Fruit fly (Drosophila melanogaster) whole organism, embryonic: ENCODE measurements around the gene vih.

Experiments used
- Asciz ChIP-seq: fragments of 200-800 bp; sonication (Bioruptor generic); optimal IDR thresholded peaks from 2 replicates; lab custom pipeline; 2017; ENCODE audit warnings: missing biosample characterization, mild to moderate bottlenecking, missing genetic modification characterization, missing genetic modification reagents
- BtbVII ChIP-seq: fragments of 200-800 bp; sonication (Bioruptor generic); optimal IDR thresholded peaks from 3 replicates; lab custom pipeline; 2017; ENCODE audit warnings: missing biosample characterization, mild to moderate bottlenecking, missing genetic modification characterization
- Bteb2 ChIP-seq: fragments of 200-800 bp; sonication (Bioruptor generic); optimal IDR thresholded peaks from 2 replicates; lab custom pipeline; 2016; ENCODE audit warnings: missing biosample characterization, missing genetic modification characterization
- CG10565 ChIP-seq: fragments of 200-800 bp; sonication (Bioruptor generic); optimal IDR thresholded peaks from 3 replicates; lab custom pipeline; 2016; ENCODE audit warnings: missing biosample characterization, mild to moderate bottlenecking, missing genetic modification characterization
- CG11696 ChIP-seq: fragments of 200-800 bp; sonication (Bioruptor generic); IDR thresholded peaks from 2 replicates; pipeline ENCODE4 v1.3.6; 2022; ENCODE audit warnings: missing biosample characterization, missing genetic modification characterization
- CG1233 ChIP-seq: fragments of 200-800 bp; sonication (Bioruptor generic); optimal IDR thresholded peaks from 4 replicates; lab custom pipeline; 2018; ENCODE audit warnings: missing biosample characterization, mild to moderate bottlenecking, missing genetic modification characterization
- CG12391 ChIP-seq: fragments of 200-800 bp; sonication (Bioruptor generic); optimal IDR thresholded peaks from 3 replicates; lab custom pipeline; 2018; ENCODE audit warnings: missing biosample characterization, mild to moderate bottlenecking, missing genetic modification characterization, moderate library complexity
- CG12769 ChIP-seq: fragments of 200-800 bp; sonication (Bioruptor generic); optimal IDR thresholded peaks from 2 replicates; lab custom pipeline; 2019; ENCODE audit warnings: missing biosample characterization, mild to moderate bottlenecking, missing genetic modification characterization, moderate library complexity
- CG17186 ChIP-seq: fragments of 200-800 bp; sonication (Bioruptor generic); optimal IDR thresholded peaks from 3 replicates; lab custom pipeline; 2017; ENCODE audit warnings: missing biosample characterization, missing genetic modification reagents, missing genetic modification characterization
- CG17568 ChIP-seq: fragments of 200-800 bp; sonication (Bioruptor generic); optimal IDR thresholded peaks from 2 replicates; lab custom pipeline; 2018; ENCODE audit warnings: missing biosample characterization, mild to moderate bottlenecking, missing genetic modification characterization, moderate library complexity
- CG18011 ChIP-seq: fragments of 200-800 bp; sonication (Bioruptor generic); optimal IDR thresholded peaks from 2 replicates; lab custom pipeline; 2017; ENCODE audit warnings: missing biosample characterization, missing genetic modification characterization, mild to moderate bottlenecking, moderate library complexity, missing genotype
- CG32767 ChIP-seq: fragments of 200-800 bp; sonication (Bioruptor generic); IDR thresholded peaks from 2 replicates; pipeline ENCODE4 v1.3.6; 2022; ENCODE audit warnings: missing biosample characterization, missing genetic modification characterization
- CG33213 ChIP-seq: fragments of 200-800 bp; sonication (Bioruptor generic); optimal IDR thresholded peaks from 3 replicates; lab custom pipeline; 2016; ENCODE audit warnings: missing biosample characterization, missing genetic modification characterization
- CG34224 ChIP-seq: fragments of 200-800 bp; sonication (Bioruptor generic); IDR thresholded peaks from 3 replicates; pipeline ENCODE4 v1.3.6; 2022; ENCODE audit warnings: missing biosample characterization, missing genetic modification characterization; ENCODE audit not compliant: partially characterized antibody
- CG6272 ChIP-seq: fragments of 200-800 bp; sonication (Bioruptor generic); IDR thresholded peaks from 2 replicates; pipeline ENCODE4 v1.3.6; 2022; ENCODE audit warnings: missing biosample characterization, missing genetic modification characterization
- CG9437 ChIP-seq: fragments of 200-800 bp; sonication (Bioruptor generic); optimal IDR thresholded peaks from 2 replicates; lab custom pipeline; 2018; ENCODE audit warnings: missing biosample characterization, mild to moderate bottlenecking, missing genetic modification characterization
- Camta ChIP-seq: fragments of 200-800 bp; sonication (Bioruptor generic); optimal IDR thresholded peaks from 2 replicates; lab custom pipeline; 2016; ENCODE audit warnings: missing biosample characterization, missing genetic modification characterization
- Fer3 ChIP-seq: fragments of 200-800 bp; sonication (Bioruptor generic); optimal IDR thresholded peaks from 2 replicates; lab custom pipeline; 2018; ENCODE audit warnings: missing biosample characterization, mild to moderate bottlenecking, missing genetic modification characterization, moderate library complexity
- Hand ChIP-seq: fragments of 200-800 bp; sonication (Bioruptor generic); optimal IDR thresholded peaks from 2 replicates; lab custom pipeline; 2017; ENCODE audit warnings: mild to moderate bottlenecking, missing biosample characterization, missing genetic modification reagents, missing genetic modification characterization
- Hmx ChIP-seq: fragments of 200-800 bp; sonication (Bioruptor generic); optimal IDR thresholded peaks from 2 replicates; lab custom pipeline; 2016; ENCODE audit warnings: missing biosample characterization, missing genetic modification characterization
- Hr39 ChIP-seq: fragments of >200 bp; optimal IDR thresholded peaks from 2 replicates; lab custom pipeline; 2017
- Meics ChIP-seq: fragments of 200-800 bp; sonication (Bioruptor generic); optimal IDR thresholded peaks from 2 replicates; lab custom pipeline; 2017; ENCODE audit warnings: missing biosample characterization, mild to moderate bottlenecking, missing genetic modification characterization
- Ptx1 ChIP-seq: fragments of 200-800 bp; sonication (Bioruptor generic); IDR thresholded peaks from 2 replicates; pipeline ENCODE4 v1.3.6; 2022; ENCODE audit warnings: missing biosample characterization, missing genetic modification characterization
- Stat92E ChIP-seq, 3 experiments: fragments of >200 bp in 2 of 3; fragments of 200-800 bp in 1 of 3; sonication (Bioruptor generic) in 1 of 3; optimal IDR thresholded peaks; 2 replicates each; lab custom pipeline; 2017 to 2019; ENCODE audit warnings: missing biosample characterization in 3 of 3, missing genetic modification characterization in 3 of 3, mild to moderate bottlenecking in 1 of 3, moderate library complexity in 1 of 3
- Vsx1 ChIP-seq: fragments of 200-800 bp; sonication (Bioruptor generic); optimal IDR thresholded peaks from 2 replicates; lab custom pipeline; 2017; ENCODE audit warnings: missing biosample characterization, mild to moderate bottlenecking, missing genetic modification characterization, missing genetic modification reagents
- ac ChIP-seq: fragments of 200-800 bp; sonication (Bioruptor generic); optimal IDR thresholded peaks from 3 replicates; lab custom pipeline; 2017; ENCODE audit warnings: missing biosample characterization, mild to moderate bottlenecking, missing genetic modification characterization
- amos ChIP-seq: fragments of 200-800 bp; sonication (Bioruptor generic); IDR thresholded peaks from 2 replicates; pipeline ENCODE4 v1.3.6; 2022; ENCODE audit warnings: missing biosample characterization, missing genetic modification characterization; ENCODE audit not compliant: partially characterized antibody
- aop ChIP-seq: fragments of 200-800 bp; sonication (Bioruptor generic); IDR thresholded peaks from 2 replicates; pipeline ENCODE4 v1.3.6; 2022; ENCODE audit warnings: missing biosample characterization, missing genetic modification characterization
- ap ChIP-seq: fragments of 200-800 bp; sonication (Bioruptor generic); IDR thresholded peaks from 2 replicates; pipeline ENCODE4 v1.3.6; 2022; ENCODE audit warnings: missing biosample characterization, missing genetic modification characterization
- bbx ChIP-seq: fragments of 200-800 bp; sonication (Bioruptor generic); IDR thresholded peaks from 2 replicates; pipeline ENCODE4 v1.3.6; 2022; ENCODE audit warnings: missing biosample characterization, missing genetic modification characterization; ENCODE audit not compliant: partially characterized antibody
- bcd ChIP-seq: fragments of 200-800 bp; sonication (Bioruptor generic); optimal IDR thresholded peaks from 2 replicates; lab custom pipeline; 2017; ENCODE audit warnings: missing biosample characterization, mild to moderate bottlenecking, missing genetic modification characterization
- cad ChIP-seq: fragments of >200 bp; optimal IDR thresholded peaks from 2 replicates; lab custom pipeline; 2017; ENCODE audit warnings: missing biosample characterization, missing genetic modification characterization
- gfzf ChIP-seq: fragments of 200-800 bp; sonication (Bioruptor generic); optimal IDR thresholded peaks from 2 replicates; lab custom pipeline; 2016; ENCODE audit warnings: missing biosample characterization, mild to moderate bottlenecking, missing genetic modification characterization, moderate library complexity
- gsb-n ChIP-seq: fragments of 200-800 bp; sonication (Bioruptor generic); optimal IDR thresholded peaks from 3 replicates; lab custom pipeline; 2018; ENCODE audit warnings: missing biosample characterization, mild to moderate bottlenecking, missing genetic modification characterization
- kni ChIP-seq: fragments of 200-800 bp; sonication (Bioruptor generic); optimal IDR thresholded peaks from 3 replicates; lab custom pipeline; 2017; ENCODE audit warnings: mild to moderate bottlenecking, missing biosample characterization, missing genetic modification reagents, missing genetic modification characterization
- maf-S ChIP-seq: fragments of 200-800 bp; sonication (Bioruptor generic); optimal IDR thresholded peaks from 2 replicates; lab custom pipeline; 2016; ENCODE audit warnings: missing biosample characterization, missing genetic modification characterization
- otp ChIP-seq: fragments of 200-800 bp; sonication (Bioruptor generic); IDR thresholded peaks from 3 replicates; pipeline ENCODE4, ENCODE4 v1.3.6; 2022; ENCODE audit warnings: missing biosample characterization, missing genetic modification characterization
- pan ChIP-seq, 4 experiments: fragments of >200 bp in 3 of 4; fragments of 200-800 bp in 1 of 4; sonication (Bioruptor generic) in 1 of 4; optimal IDR thresholded peaks in 3 of 4; IDR thresholded peaks in 1 of 4; 2 replicates each; pipeline versions ENCODE4 v1.3.6 to Lab custom; 2017 to 2022; ENCODE audit warnings: missing biosample characterization in 2 of 4, missing genetic modification characterization in 2 of 4, mixed read lengths in 1 of 4
- pfk ChIP-seq: fragments of 200-800 bp; sonication (Bioruptor generic); optimal IDR thresholded peaks from 2 replicates; lab custom pipeline; 2018; ENCODE audit warnings: missing biosample characterization, mild to moderate bottlenecking, missing genetic modification characterization, moderate library complexity
- pita ChIP-seq: fragments of 200-800 bp; sonication (Bioruptor generic); optimal IDR thresholded peaks from 2 replicates; lab custom pipeline; 2017; ENCODE audit warnings: missing biosample characterization, mild to moderate bottlenecking, missing genetic modification characterization
- repo ChIP-seq: fragments of 200-800 bp; sonication (Bioruptor generic); optimal IDR thresholded peaks from 2 replicates; lab custom pipeline; 2016; ENCODE audit warnings: missing biosample characterization, missing genetic modification characterization
- ro ChIP-seq: fragments of 200-800 bp; sonication (Bioruptor generic); IDR thresholded peaks from 2 replicates; pipeline ENCODE4 v1.3.6; 2022; ENCODE audit warnings: missing biosample characterization, missing genetic modification characterization
- row ChIP-seq: fragments of 200-800 bp; sonication (Bioruptor generic); IDR thresholded peaks from 3 replicates; pipeline ENCODE4 v1.3.6; 2022; ENCODE audit warnings: missing biosample characterization, missing genetic modification characterization
- run ChIP-seq: fragments of 200-800 bp; sonication (Bioruptor generic); optimal IDR thresholded peaks from 3 replicates; lab custom pipeline; 2018; ENCODE audit warnings: missing biosample characterization, mild to moderate bottlenecking, missing genetic modification characterization
- sr ChIP-seq: fragments of 200-800 bp; sonication (Bioruptor generic); IDR thresholded peaks from 3 replicates; pipeline ENCODE4 v1.3.6; 2022; ENCODE audit warnings: missing biosample characterization, missing genetic modification characterization
- tll ChIP-seq, 2 experiments: fragments of 200-800 bp in 1 of 2; fragments of >200 bp in 1 of 2; sonication (Bioruptor generic) in 1 of 2; optimal IDR thresholded peaks; 2 replicates each; lab custom pipeline; 2017 to 2019; ENCODE audit warnings: missing biosample characterization in 2 of 2, missing genetic modification characterization in 2 of 2, mild to moderate bottlenecking in 1 of 2, moderate library complexity in 1 of 2
- tna ChIP-seq: fragments of 200-800 bp; sonication (Bioruptor generic); IDR thresholded peaks from 2 replicates; pipeline ENCODE4 v1.3.6; 2022; ENCODE audit warnings: missing biosample characterization, missing genetic modification characterization; ENCODE audit not compliant: partially characterized antibody
- zen ChIP-seq: fragments of 200-800 bp; sonication (Bioruptor generic); optimal IDR thresholded peaks from 3 replicates; lab custom pipeline; 2018; ENCODE audit warnings: missing biosample characterization, mild to moderate bottlenecking, missing genetic modification characterization, moderate library complexity

The vih gene

DNA sequence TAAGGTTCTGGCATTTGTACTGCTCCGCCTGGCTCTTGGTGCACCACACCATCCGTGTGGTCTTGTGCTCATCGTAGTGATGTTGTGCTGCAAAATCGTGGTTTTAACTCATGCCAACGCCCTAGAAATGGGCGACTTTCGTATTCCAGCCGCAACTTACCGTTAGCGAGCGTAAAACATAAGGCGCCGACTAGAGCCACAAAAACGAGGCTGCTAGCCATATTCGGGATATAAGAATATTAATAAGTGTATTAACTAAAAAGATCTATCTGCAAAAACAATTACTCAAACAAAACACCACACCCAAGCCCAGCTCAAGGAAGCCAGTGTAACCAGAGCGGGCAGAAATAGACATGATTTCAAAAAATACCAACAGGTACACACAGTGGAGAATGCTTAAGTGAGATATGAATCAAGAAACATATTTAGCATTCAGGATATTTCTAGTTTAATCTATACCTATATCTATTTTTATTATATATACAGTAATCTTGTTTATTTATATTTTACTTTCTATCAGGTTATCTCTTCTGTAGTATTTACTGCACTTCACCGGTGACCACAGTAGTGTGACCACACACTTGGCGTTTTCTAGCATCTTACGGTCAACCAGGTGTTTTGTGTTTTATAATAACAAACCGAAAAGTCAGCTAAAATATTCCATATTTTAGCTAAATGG, 29.4 kb downstream of the vih start, which contains the start of the genes Tsf2 and CG34242 (continued):
- TF ChIP-seq Stat92E (GFP tag; optimal IDR thresholded peaks at IDR 0.05; lab: Kevin White, UChicago) (peak in 1 of 3 experiments; percentile 26), sr (GFP tag; lab: Robert Waterston, UW) (peak; percentile 27; the same call in 1 of the 3 replicates), pfk (GFP tag; lab: Kevin White, UChicago) (no peak), cad (GFP tag; lab: Kevin White, UChicago) (no peak), CG18011 (GFP tag; lab: Kevin White, UChicago) (no peak), aop (no peak), Bteb2 (GFP tag; lab: Kevin White, UChicago) (no peak), amos (GFP tag; lab: Robert Waterston, UW) (no peak), kni (GFP tag; lab: Kevin White, UChicago) (no peak), Meics (peak; percentile 88), CG17568 (GFP tag; lab: Kevin White, UChicago) (no peak), tll (GFP tag; optimal IDR thresholded peaks at IDR 0.05; lab: Kevin White, UChicago) (no peak), bbx (GFP tag; lab: Robert Waterston, UW) (no peak), Vsx1 (GFP tag; lab: Kevin White, UChicago) (no peak), gfzf (peak; percentile 63), Hr39 (lab: Kevin White, UChicago) (no peak), run (tag; lab: Kevin White, UChicago) (no peak), pita (GFP tag; lab: Kevin White, UChicago) (no peak), ro (GFP tag; lab: Robert Waterston, UW) (peak; percentile 89), CG34224 (GFP tag; lab: Robert Waterston, UW) (no peak), ac (GFP tag; lab: Kevin White, UChicago) (no peak), CG17186 (GFP tag; lab: Kevin White, UChicago) (peak; percentile 56), CG12391 (tag; lab: Kevin White, UChicago) (peak; percentile 53), CG32767 (GFP tag; lab: Robert Waterston, UW) (no peak), CG1233 (no peak), Hmx (GFP tag; lab: Kevin White, UChicago) (no peak), ap (GFP tag; lab: Robert Waterston, UW) (peak; percentile 94), otp (GFP tag; lab: Robert Waterston, UW) (peak; percentile 72; the same call in 1 of the 3 replicates), CG33213 (GFP tag; lab: Kevin White, UChicago) (peak; percentile 20), Ptx1 (peak; percentile 99), Asciz (GFP tag; lab: Kevin White, UChicago) (no peak), maf-S (no peak), tna (GFP tag; lab: Robert Waterston, UW) (no peak), CG9437 (GFP tag; lab: Kevin White, UChicago) (peak; percentile 34), pan (optimal IDR thresholded peaks at IDR 0.05; lab: Kevin White, UChicago) (no peak), pan (GFP tag; optimal IDR thresholded peaks at IDR 0.05 in 1 of 2, IDR thresholded peaks at IDR 0.05 in 1 of 2) (peak in 1 of 2 experiments; percentile 96), gsb-n (tag; lab: Kevin White, UChicago) (no peak), row (GFP tag; lab: Robert Waterston, UW) (peak; percentile 84), repo (GFP tag; lab: Kevin White, UChicago) (no peak), CG10565 (GFP tag; lab: Kevin White, UChicago) (no peak), CG12769 (tag; lab: Kevin White, UChicago) (no peak), Hand (no peak), bcd (GFP tag; lab: Kevin White, UChicago) (peak; percentile 80), CG6272 (GFP tag; lab: Robert Waterston, UW) (peak; percentile 91), zen (peak; percentile 86), CG11696 (GFP tag; lab: Robert Waterston, UW) (peak; percentile 85), Fer3 (tag; lab: Kevin White, UChicago) (peak; percentile 90), Camta (no peak), BtbVII (GFP tag; lab: Kevin White, UChicago) (peak; percentile 68)
